Worm (Caenorhabditis elegans) whole organism, L4/young adult: ENCODE data around the gene taf-6.2.

ENCODE experiments used
- W03F9.2 ChIP-seq: fragments of 150-350 bp; optimal IDR thresholded peaks from 2 replicates; lab custom pipeline; 2014; ENCODE audit warnings: missing biosample characterization, missing genetic modification characterization
- dao-5 ChIP-seq: sonication (generic microtip); optimal IDR thresholded peaks from 2 replicates; lab custom pipeline; 2016; ENCODE audit warnings: missing genotype, missing genetic modification characterization, moderate library complexity, missing compliant biosample characterization

- TF ChIP-seq dao-5 (tag; lab: Kevin White, UChicago) (no peak), W03F9.2 (tag; lab: Kevin White, UChicago) (no peak)
Observed at ce11 chrIV:3648634-3649240, 45.8 kb downstream of the taf-6.2 start, which contains the start of gene CC8.2.
